Worm (Caenorhabditis elegans) whole organism, young adult: ENCODE data around the gene T07F12.4.

Source experiments
- F23B12.7 ChIP-seq: sonication (generic microtip); optimal IDR thresholded peaks from 2 replicates; lab custom pipeline; 2017; ENCODE audit warnings: missing genetic modification characterization, mild to moderate bottlenecking, missing compliant biosample characterization, antibody characterized with exemption, moderate library complexity; ENCODE audit not compliant: insufficient read depth
- ama-1 ChIP-seq, 3 experiments: fragments of 150-350 bp in 1 of 3; sonication (generic microtip) in 2 of 3; optimal IDR thresholded peaks; 2 replicates each; lab custom pipeline; 2014 to 2018; ENCODE audit warnings: missing biosample characterization in 2 of 3, missing genetic modification characterization in 2 of 3, missing genetic modification reagents in 2 of 3
- ceh-100 ChIP-seq: fragments of 200-800 bp; sonication (Bioruptor generic); IDR thresholded peaks from 2 replicates; pipeline ENCODE4 v1.3.6; 2022; ENCODE audit warnings: missing genetic modification reagents, missing genetic modification characterization, missing compliant biosample characterization
- ets-4 ChIP-seq: fragments of 200-800 bp; sonication (Bioruptor generic); optimal IDR thresholded peaks from 2 replicates; lab custom pipeline; 2018; ENCODE audit warnings: mild to moderate bottlenecking, missing genetic modification characterization, missing compliant biosample characterization
- hmg-1.2 ChIP-seq: fragments of 200-800 bp; sonication (Bioruptor generic); IDR thresholded peaks from 2 replicates; pipeline ENCODE4 v1.3.6; 2022; ENCODE audit warnings: missing genetic modification reagents, missing genetic modification characterization, missing compliant biosample characterization
- snpc-4 ChIP-seq, 5 experiments: fragments of 150-350 bp in 1 of 5; sonication (generic microtip) in 4 of 5; optimal IDR thresholded peaks; 2 replicates each; lab custom pipeline; 2014 to 2018; ENCODE audit warnings: missing genetic modification characterization in 5 of 5, missing biosample characterization in 3 of 5, antibody characterized with exemption in 2 of 5, mild to moderate bottlenecking in 2 of 5, missing compliant biosample characterization in 2 of 5, missing genotype in 2 of 5, moderate library complexity in 2 of 5, missing genetic modification reagents in 1 of 5
- xnd-1 ChIP-seq: sonication (generic microtip); optimal IDR thresholded peaks from 2 replicates; lab custom pipeline; 2016; ENCODE audit warnings: missing genotype, missing genetic modification reagents, missing genetic modification characterization, missing compliant biosample characterization

ce11 chrX:4885651-4886050, 15.0 kb downstream of the T07F12.4 start, which contains the start of gene arrd-23:
- TF ChIP-seq hmg-1.2 (GFP tag; lab: Robert Waterston, UW) (no peak), ama-1 (optimal IDR thresholded peaks at IDR 0.05; lab: Kevin White, UChicago) (no peak), ama-1 (GFP tag; optimal IDR thresholded peaks at IDR 0.05; lab: Kevin White, UChicago) (no peak), F23B12.7 (tag; lab: Kevin White, UChicago) (no peak), snpc-4 (GFP tag; optimal IDR thresholded peaks at IDR 0.05; lab: Kevin White, UChicago) (no peak), snpc-4 (tag; optimal IDR thresholded peaks at IDR 0.05; lab: Kevin White, UChicago) (no peak), ets-4 (GFP tag; lab: Kevin White, UChicago) (no peak), xnd-1 (tag; lab: Kevin White, UChicago) (no peak), ceh-100 (GFP tag; lab: Robert Waterston, UW) (no peak)
